Worm (Caenorhabditis elegans) whole organism, L4 larva: ENCODE data around the gene T01G1.4.

Experiments used
- F10B5.3 ChIP-seq: sonication (generic microtip); optimal IDR thresholded peaks from 2 replicates; lab custom pipeline; 2016; ENCODE audit warnings: mild to moderate bottlenecking, missing genetic modification characterization, missing compliant biosample characterization
- F37D6.2 ChIP-seq: sonication (generic microtip); optimal IDR thresholded peaks from 2 replicates; lab custom pipeline; 2016; ENCODE audit warnings: mild to moderate bottlenecking, missing genetic modification characterization, missing compliant biosample characterization
- F49E8.2 ChIP-seq: sonication (generic microtip); optimal IDR thresholded peaks from 2 replicates; lab custom pipeline; 2016; ENCODE audit warnings: missing compliant biosample characterization, mild to moderate bottlenecking, missing genetic modification characterization, borderline replicate concordance
- Y48G9A.11 ChIP-seq: fragments of 200-800 bp; sonication (Bioruptor generic); IDR thresholded peaks from 2 replicates; pipeline ENCODE4 v1.3.6; 2022; ENCODE audit warnings: missing genetic modification reagents, missing genetic modification characterization, missing compliant biosample characterization
- aha-1 ChIP-seq: fragments of 150-350 bp; peaks from one replicate; lab custom pipeline; 2014; ENCODE audit warnings: missing biosample characterization, missing genetic modification characterization
- arid-1 ChIP-seq: fragments of 200-800 bp; sonication (Bioruptor generic); conservative IDR thresholded peaks from 2 replicates; pipeline ENCODE4 v1.3.6; 2022; ENCODE audit warnings: missing genetic modification reagents, missing genetic modification characterization, missing compliant biosample characterization
- ceh-20 ChIP-seq: fragments of 200-800 bp; sonication (Bioruptor generic); IDR thresholded peaks from 2 replicates; pipeline ENCODE4 v1.3.6; 2022; ENCODE audit warnings: missing genetic modification reagents, missing genetic modification characterization, missing compliant biosample characterization
- ceh-62 ChIP-seq: sonication (generic microtip); optimal IDR thresholded peaks from 2 replicates; lab custom pipeline; 2017; ENCODE audit warnings: missing biosample characterization, missing genetic modification characterization
- ces-1 ChIP-seq: fragments of 150-350 bp; sonication (generic microtip); optimal IDR thresholded peaks from 4 replicates; lab custom pipeline; 2014; ENCODE audit warnings: missing biosample characterization, missing genetic modification reagents, missing genetic modification characterization
- cey-2 ChIP-seq: sonication (generic microtip); optimal IDR thresholded peaks from 3 replicates; lab custom pipeline; 2017; ENCODE audit warnings: missing genetic modification characterization, mild to moderate bottlenecking, missing compliant biosample characterization, antibody characterized with exemption, borderline replicate concordance; ENCODE audit not compliant: insufficient read depth
- ctbp-1 ChIP-seq: fragments of 200-800 bp; sonication (Bioruptor generic); IDR thresholded peaks from 2 replicates; pipeline ENCODE4 v1.3.6; 2022; ENCODE audit warnings: missing genetic modification reagents, missing genetic modification characterization, missing compliant biosample characterization
- daf-12 ChIP-seq: fragments of 150-350 bp; optimal IDR thresholded peaks from 2 replicates; lab custom pipeline; 2014; ENCODE audit warnings: missing biosample characterization, missing genetic modification reagents, missing genetic modification characterization
- daf-19 ChIP-seq: fragments of 200-800 bp; sonication (Bioruptor generic); conservative IDR thresholded peaks from 2 replicates; pipeline ENCODE4 v1.3.6; 2022; ENCODE audit warnings: missing genetic modification characterization, missing compliant biosample characterization
- gei-8 ChIP-seq: fragments of 200-800 bp; sonication (Bioruptor generic); optimal IDR thresholded peaks from 2 replicates; lab custom pipeline; 2018; ENCODE audit warnings: mild to moderate bottlenecking, missing genetic modification characterization, missing compliant biosample characterization
- hif-1 ChIP-seq, 2 experiments: sonication (generic microtip); optimal IDR thresholded peaks; 2 replicates each; lab custom pipeline; 2016 to 2017; ENCODE audit warnings: missing compliant biosample characterization in 2 of 2, missing genetic modification characterization in 2 of 2, missing genetic modification reagents in 2 of 2, missing genotype in 2 of 2, mild to moderate bottlenecking in 1 of 2
- hmg-1.1 ChIP-seq: fragments of 200-800 bp; sonication (Bioruptor generic); IDR thresholded peaks from 2 replicates; pipeline ENCODE4 v1.3.6; 2022; ENCODE audit warnings: missing genetic modification reagents, missing genetic modification characterization, missing compliant biosample characterization
- lin-38 ChIP-seq: fragments of 200-800 bp; sonication (Bioruptor generic); IDR thresholded peaks from 2 replicates; pipeline ENCODE4 v1.3.6; 2022; ENCODE audit warnings: missing genetic modification reagents, missing genetic modification characterization, missing compliant biosample characterization
- madf-5 ChIP-seq, 2 experiments: fragments of 200-800 bp; sonication (Bioruptor generic); IDR thresholded peaks; 2 replicates each; pipeline ENCODE4 v1.3.6; 2022; ENCODE audit warnings: missing compliant biosample characterization in 2 of 2, missing genetic modification characterization in 2 of 2
- mdl-1 ChIP-seq, 2 experiments: fragments of 150-350 bp in 1 of 2; sonication (generic microtip) in 1 of 2; optimal IDR thresholded peaks; 2 replicates each; lab custom pipeline; 2014 to 2017; ENCODE audit warnings: missing biosample characterization in 2 of 2, missing genetic modification characterization in 2 of 2
- mep-1 ChIP-seq: fragments of 150-350 bp; sonication (generic microtip); optimal IDR thresholded peaks from 3 replicates; lab custom pipeline; 2014; ENCODE audit warnings: missing biosample characterization, missing genetic modification characterization
- mxl-3 ChIP-seq: fragments of 200-800 bp; sonication (Bioruptor generic); optimal IDR thresholded peaks from 2 replicates; lab custom pipeline; 2018; ENCODE audit warnings: mild to moderate bottlenecking, missing genetic modification characterization, missing compliant biosample characterization
- nhr-102 ChIP-seq: sonication (generic microtip); optimal IDR thresholded peaks from 2 replicates; lab custom pipeline; 2016; ENCODE audit warnings: mild to moderate bottlenecking, missing genetic modification characterization, moderate library complexity, missing compliant biosample characterization
- nhr-11 ChIP-seq: fragments of 150-350 bp; optimal IDR thresholded peaks from 2 replicates; lab custom pipeline; 2014; ENCODE audit warnings: missing biosample characterization, missing genetic modification characterization
- nhr-237 ChIP-seq: sonication (generic microtip); optimal IDR thresholded peaks from 2 replicates; lab custom pipeline; 2017; ENCODE audit warnings: missing biosample characterization, missing genetic modification characterization
- nhr-25 ChIP-seq: sonication (generic microtip); optimal IDR thresholded peaks from 2 replicates; lab custom pipeline; 2017; ENCODE audit warnings: missing genetic modification characterization, mild to moderate bottlenecking, missing compliant biosample characterization, antibody characterized with exemption, moderate library complexity, borderline replicate concordance; ENCODE audit not compliant: insufficient read depth
- nhr-76 ChIP-seq: fragments of 150-350 bp; optimal IDR thresholded peaks from 2 replicates; lab custom pipeline; 2014; ENCODE audit warnings: missing biosample characterization, missing genetic modification characterization
- nhr-77 ChIP-seq: fragments of 150-350 bp; optimal IDR thresholded peaks from 2 replicates; lab custom pipeline; 2014; ENCODE audit warnings: missing biosample characterization, missing genetic modification characterization
- pha-4 ChIP-seq, 2 experiments: fragments of 150-350 bp in 1 of 2; fragments of 200-800 bp in 1 of 2; sonication (Bioruptor generic) in 1 of 2; IDR thresholded peaks in 1 of 2; optimal IDR thresholded peaks in 1 of 2; 2 replicates each; pipeline versions ENCODE4 v1.3.6 to Lab custom; 2014 to 2022; ENCODE audit warnings: missing genetic modification characterization in 2 of 2, missing genetic modification reagents in 2 of 2, missing biosample characterization in 1 of 2, missing compliant biosample characterization in 1 of 2
- rbr-2 ChIP-seq: sonication (generic microtip); optimal IDR thresholded peaks from 2 replicates; lab custom pipeline; 2016; ENCODE audit warnings: missing genotype, missing genetic modification characterization, missing compliant biosample characterization
- saeg-2 ChIP-seq: fragments of 200-800 bp; sonication (Bioruptor generic); IDR thresholded peaks from 2 replicates; pipeline ENCODE4 v1.3.6; 2022; ENCODE audit warnings: missing genetic modification reagents, missing genetic modification characterization, missing compliant biosample characterization
- snpc-1.2 ChIP-seq: fragments of 200-800 bp; sonication (Bioruptor generic); IDR thresholded peaks from 2 replicates; pipeline ENCODE4 v1.3.6; 2022; ENCODE audit warnings: missing genetic modification reagents, missing genetic modification characterization, missing compliant biosample characterization
- snpc-4 ChIP-seq: fragments of 150-350 bp; optimal IDR thresholded peaks from 2 replicates; lab custom pipeline; 2014; ENCODE audit warnings: missing biosample characterization, missing genetic modification characterization
- spr-3 ChIP-seq: fragments of 200-800 bp; sonication (Bioruptor generic); optimal IDR thresholded peaks from 2 replicates; lab custom pipeline; 2018; ENCODE audit warnings: mild to moderate bottlenecking, missing genetic modification characterization, missing compliant biosample characterization
- tag-97 ChIP-seq: fragments of 200-800 bp; sonication (Bioruptor generic); IDR thresholded peaks from 2 replicates; pipeline ENCODE4 v1.3.6; 2022; ENCODE audit warnings: missing genetic modification characterization, missing compliant biosample characterization
- tra-1 ChIP-seq: fragments of 200-800 bp; sonication (Bioruptor generic); IDR thresholded peaks from 2 replicates; pipeline ENCODE4 v1.3.6; 2022; ENCODE audit warnings: missing genetic modification reagents, missing genetic modification characterization, missing compliant biosample characterization
- unc-130 ChIP-seq: sonication (generic microtip); optimal IDR thresholded peaks from 2 replicates; lab custom pipeline; 2016; ENCODE audit warnings: missing genetic modification reagents, missing genetic modification characterization, missing compliant biosample characterization
- zip-2 ChIP-seq: fragments of 150-350 bp; optimal IDR thresholded peaks from 2 replicates; lab custom pipeline; 2014; ENCODE audit warnings: missing biosample characterization, missing genetic modification characterization
- ztf-11 ChIP-seq: fragments of 150-350 bp; optimal IDR thresholded peaks from 2 replicates; lab custom pipeline; 2014; ENCODE audit warnings: missing biosample characterization, missing genetic modification characterization

T01G1.4 gene

ce11 chrIV:11398267-11398825 is 37.0 kb upstream of the T01G1.4 start, which contains the start of gene dsl-6:
Gene dsl-6, minus strand, starts transcription at chrIV:11398317.
- 0 out of 2 replicates have a peak, but pooled peaks have one; percentile 19 for TF ChIP-seq hmg-1.1 (GFP tag; lab: Robert Waterston, UW)
- peak; percentile 64 for TF ChIP-seq lin-38 (GFP tag; lab: Robert Waterston, UW)

DNA sequence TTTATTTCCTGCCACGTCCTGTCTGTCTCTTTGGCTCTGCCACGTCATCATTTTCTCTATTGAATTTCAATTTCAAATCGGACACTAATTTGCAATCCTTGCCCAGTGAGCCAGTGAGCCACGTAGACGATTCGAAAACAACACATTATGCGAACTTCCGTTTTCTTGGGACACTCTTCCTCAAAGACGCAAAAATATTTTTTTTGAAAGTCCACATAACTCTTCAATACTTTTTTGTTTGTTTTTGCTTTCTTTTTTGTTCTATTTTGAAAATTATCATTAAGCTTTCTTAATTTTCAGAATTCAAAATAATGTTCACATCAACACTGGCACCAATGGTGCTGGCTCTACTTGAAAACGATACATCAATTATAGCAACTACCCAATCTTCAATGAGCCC is 32.9 kb upstream of the T01G1.4 start, which contains the start of gene tag-89:
Gene tag-89 (plus strand): TSS at position 301 of the 400 bp plus-strand sequence.
- TF ChIP-seq nhr-237 (tag; lab: Kevin White, UChicago): no peak
- TF ChIP-seq nhr-102 (tag; lab: Kevin White, UChicago): no peak
- no peak for TF ChIP-seq hmg-1.1 (GFP tag; lab: Robert Waterston, UW)
- TF ChIP-seq ztf-11 (tag; lab: Kevin White, UChicago): no peak
- TF ChIP-seq tag-97 (GFP tag; lab: Robert Waterston, UW): no peak
- no peak for TF ChIP-seq pha-4 (GFP tag; IDR thresholded peaks at IDR 0.05; lab: Robert Waterston, UW)
- TF ChIP-seq pha-4 (tag; optimal IDR thresholded peaks at IDR 0.05; lab: Kevin White, UChicago): no peak
- TF ChIP-seq F10B5.3 (tag; lab: Kevin White, UChicago): no peak
- no peak for TF ChIP-seq F37D6.2
- no peak for TF ChIP-seq spr-3 (GFP tag; lab: Kevin White, UChicago)
- no peak for TF ChIP-seq mep-1
- TF ChIP-seq ceh-62 (tag; lab: Kevin White, UChicago): no peak
- no peak for TF ChIP-seq mdl-1 (tag; optimal IDR thresholded peaks at IDR 0.05; lab: Kevin White, UChicago)
- TF ChIP-seq snpc-1.2 (GFP tag; lab: Robert Waterston, UW): no peak
- no peak for TF ChIP-seq nhr-25 (tag; lab: Kevin White, UChicago)
- TF ChIP-seq tra-1 (GFP tag; lab: Robert Waterston, UW): no peak
- no peak for TF ChIP-seq nhr-77
- TF ChIP-seq daf-12 (tag; lab: Kevin White, UChicago): no peak
- no peak for TF ChIP-seq ceh-20 (GFP tag; lab: Robert Waterston, UW)
- no peak for TF ChIP-seq ces-1 (GFP tag; lab: Kevin White, UChicago)
- TF ChIP-seq rbr-2 (tag; lab: Kevin White, UChicago): no peak
- TF ChIP-seq, all 104 proteins: peak for 0

- no peak for TF ChIP-seq mdl-1 (tag; optimal IDR thresholded peaks at IDR 0.05; lab: Kevin White, UChicago)
- TF ChIP-seq aha-1: peak; percentile 68
- peak; percentile 80 for TF ChIP-seq ces-1 (GFP tag; lab: Kevin White, UChicago)
- peak; percentile 15 for TF ChIP-seq nhr-11 (tag; lab: Kevin White, UChicago)
- TF ChIP-seq, all 104 proteins: peak for 3
Observed at ce11 chrIV:11388684-11389083, 27.4 kb upstream of the T01G1.4 start.

- TF ChIP-seq zip-2 (tag; lab: Kevin White, UChicago) (no peak), mxl-3 (GFP tag; lab: Kevin White, UChicago) (no peak), nhr-76 (no peak), arid-1 (GFP tag; lab: Robert Waterston, UW) (no peak), hif-1 (tag; optimal IDR thresholded peaks at IDR 0.05; lab: Kevin White, UChicago) (no peak), daf-19 (GFP tag; lab: Robert Waterston, UW) (no peak), gei-8 (GFP tag; lab: Kevin White, UChicago) (no peak)
- TF ChIP-seq, all 104 proteins: peak for 0
Observed at ce11 chrIV:11379254-11379653, 17.9 kb upstream of the T01G1.4 start, which contains the start of gene fbxb-76. Gene fbxb-76, minus strand, starts transcription at chrIV:11379354.

DNA sequence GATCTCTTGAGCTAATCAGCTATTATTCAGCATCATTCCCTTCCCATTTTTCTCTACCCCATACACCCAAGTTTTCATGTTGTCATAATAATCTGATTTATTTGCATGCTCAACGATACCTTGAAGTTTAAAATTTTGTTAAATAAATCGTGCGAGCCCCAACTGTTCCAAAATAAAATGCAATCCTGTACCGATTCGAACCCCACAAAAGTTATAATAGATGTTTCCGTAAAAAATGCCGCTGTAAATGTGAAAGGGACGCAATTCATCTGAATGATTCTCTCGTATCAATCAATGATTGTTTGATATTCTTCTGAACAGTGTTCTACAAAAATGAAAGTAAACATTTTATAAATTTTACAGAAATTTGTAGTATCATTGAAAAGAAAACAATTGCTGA is 16.1 kb upstream of the T01G1.4 start:
- TF ChIP-seq madf-5 (GFP tag; IDR thresholded peaks at IDR 0.05; lab: Robert Waterston, UW): 0 out of 4 replicates have a peak, but pooled peaks of 1 of the 2 experiments have one; percentile 23
- no peak for TF ChIP-seq snpc-4 (tag; lab: Kevin White, UChicago)
- 0 out of 2 replicates have a peak, but pooled peaks have one; percentile 27 for TF ChIP-seq Y48G9A.11
- peak; percentile 45 for TF ChIP-seq unc-130 (GFP tag; lab: Kevin White, UChicago)
- 0 out of 2 replicates have a peak, but pooled peaks have one; percentile 36 for TF ChIP-seq ctbp-1 (GFP tag; lab: Robert Waterston, UW)
- peak; percentile 59 for TF ChIP-seq lin-38 (GFP tag; lab: Robert Waterston, UW)
- no peak for TF ChIP-seq saeg-2 (GFP tag; lab: Robert Waterston, UW)
- TF ChIP-seq daf-19 (GFP tag; lab: Robert Waterston, UW): 0 out of 2 replicates have a peak, but pooled peaks have one; percentile 12
- no peak for TF ChIP-seq cey-2 (tag; lab: Kevin White, UChicago)
- no peak for TF ChIP-seq F10B5.3 (tag; lab: Kevin White, UChicago)
- peak; percentile 84 for TF ChIP-seq F49E8.2 (tag; lab: Kevin White, UChicago)
- TF ChIP-seq snpc-1.2 (GFP tag; lab: Robert Waterston, UW): peak; percentile 71; the same call in 1 of the 2 replicates
- TF ChIP-seq gei-8 (GFP tag; lab: Kevin White, UChicago): no peak
- TF ChIP-seq spr-3 (GFP tag; lab: Kevin White, UChicago): no peak
